Worm (Caenorhabditis elegans) whole organism, L3 larva: ENCODE data around the gene fbxa-9.

Source experiments
- R02D3.7 ChIP-seq: fragments of 150-350 bp; optimal IDR thresholded peaks from 2 replicates; lab custom pipeline; 2014; ENCODE audit warnings: missing biosample characterization, missing genetic modification characterization
- ZK546.5 ChIP-seq: sonication (generic microtip); optimal IDR thresholded peaks from 2 replicates; lab custom pipeline; 2017; ENCODE audit warnings: missing biosample characterization, missing genetic modification characterization
- ceh-16 ChIP-seq: sonication (generic microtip); optimal IDR thresholded peaks from 2 replicates; lab custom pipeline; 2017; ENCODE audit warnings: missing biosample characterization, missing genetic modification characterization
- ceh-28 ChIP-seq: fragments of 150-350 bp; optimal IDR thresholded peaks from 2 replicates; lab custom pipeline; 2014; ENCODE audit warnings: missing biosample characterization, missing genetic modification reagents, missing genetic modification characterization
- ceh-82 ChIP-seq: fragments of 150-350 bp; optimal IDR thresholded peaks from 2 replicates; lab custom pipeline; 2014; ENCODE audit warnings: missing biosample characterization, missing genetic modification characterization
- daf-12 ChIP-seq: fragments of 150-350 bp; optimal IDR thresholded peaks from 2 replicates; lab custom pipeline; 2014; ENCODE audit warnings: missing biosample characterization, missing genetic modification reagents, missing genetic modification characterization
- egl-27 ChIP-seq: sonication (generic microtip); optimal IDR thresholded peaks from 4 replicates; lab custom pipeline; 2017; ENCODE audit warnings: missing biosample characterization, missing genetic modification reagents, missing genetic modification characterization
- egl-5 ChIP-seq: fragments of 150-350 bp; optimal IDR thresholded peaks from 2 replicates; lab custom pipeline; 2017; ENCODE audit warnings: missing biosample characterization, missing genetic modification reagents, missing genetic modification characterization, inconsistent platforms
- elt-2 ChIP-seq: sonication (generic microtip); optimal IDR thresholded peaks from 2 replicates; lab custom pipeline; 2016; ENCODE audit warnings: missing genetic modification reagents, mild to moderate bottlenecking, missing genetic modification characterization, missing compliant biosample characterization
- elt-3 ChIP-seq, 3 experiments: fragments of 150-350 bp in 1 of 3; sonication (generic microtip) in 2 of 3; optimal IDR thresholded peaks; 2 replicates in 2 of 3; 4 replicates in 1 of 3; lab custom pipeline; 2014 to 2017; ENCODE audit warnings: missing biosample characterization in 3 of 3, missing genetic modification characterization in 3 of 3
- eor-1 ChIP-seq, 2 experiments: fragments of 150-350 bp; optimal IDR thresholded peaks; 2 replicates each; lab custom pipeline; 2014 to 2018; ENCODE audit warnings: missing biosample characterization in 2 of 2, missing genetic modification characterization in 2 of 2
- fkh-10 ChIP-seq: sonication (generic microtip); optimal IDR thresholded peaks from 2 replicates; lab custom pipeline; 2017; ENCODE audit warnings: missing biosample characterization, missing genetic modification reagents, missing genetic modification characterization
- jun-1 ChIP-seq: fragments of 150-350 bp; optimal IDR thresholded peaks from 2 replicates; lab custom pipeline; 2014; ENCODE audit warnings: missing biosample characterization, missing genetic modification reagents, missing genetic modification characterization
- lin-15B ChIP-seq: fragments of 150-350 bp; optimal IDR thresholded peaks from 2 replicates; lab custom pipeline; 2014; ENCODE audit warnings: missing biosample characterization, missing genetic modification characterization
- lin-39 ChIP-seq: fragments of 150-350 bp; optimal IDR thresholded peaks from 2 replicates; lab custom pipeline; 2018; ENCODE audit warnings: missing biosample characterization, missing genetic modification reagents, missing genetic modification characterization
- mdl-1 ChIP-seq: fragments of 150-350 bp; optimal IDR thresholded peaks from 2 replicates; lab custom pipeline; 2014; ENCODE audit warnings: missing biosample characterization, missing genetic modification characterization
- mml-1 ChIP-seq: fragments of 150-350 bp; sonication (generic microtip); optimal IDR thresholded peaks from 3 replicates; lab custom pipeline; 2014; ENCODE audit warnings: missing biosample characterization, missing genetic modification characterization
- nhr-11 ChIP-seq: fragments of 150-350 bp; optimal IDR thresholded peaks from 2 replicates; lab custom pipeline; 2014; ENCODE audit warnings: missing biosample characterization, missing genetic modification characterization
- nhr-23 ChIP-seq: fragments of 150-350 bp; optimal IDR thresholded peaks from 2 replicates; lab custom pipeline; 2014; ENCODE audit warnings: missing biosample characterization, missing genetic modification reagents, missing genetic modification characterization
- nhr-25 ChIP-seq: sonication (generic microtip); optimal IDR thresholded peaks from 2 replicates; lab custom pipeline; 2017; ENCODE audit warnings: missing biosample characterization, missing genetic modification characterization
- nhr-28 ChIP-seq: fragments of 150-350 bp; optimal IDR thresholded peaks from 2 replicates; lab custom pipeline; 2014; ENCODE audit warnings: missing biosample characterization, missing genetic modification characterization
- nhr-43 ChIP-seq: sonication (generic microtip); optimal IDR thresholded peaks from 2 replicates; lab custom pipeline; 2016; ENCODE audit warnings: mild to moderate bottlenecking, missing genetic modification characterization, missing compliant biosample characterization; ENCODE audit not compliant: poor library complexity, severe bottlenecking
- nhr-67 ChIP-seq: fragments of 150-350 bp; optimal IDR thresholded peaks from 2 replicates; lab custom pipeline; 2014; ENCODE audit warnings: missing biosample characterization, missing genetic modification characterization
- nhr-76 ChIP-seq: fragments of 150-350 bp; sonication (generic microtip); optimal IDR thresholded peaks from 5 replicates; lab custom pipeline; 2014; ENCODE audit warnings: missing biosample characterization, missing genetic modification characterization
- nhr-77 ChIP-seq: fragments of 150-350 bp; optimal IDR thresholded peaks from 2 replicates; lab custom pipeline; 2014; ENCODE audit warnings: missing biosample characterization, missing genetic modification characterization
- pha-4 ChIP-seq: fragments of 150-350 bp; optimal IDR thresholded peaks from 2 replicates; lab custom pipeline; 2014; ENCODE audit warnings: missing biosample characterization, missing genetic modification reagents, missing genetic modification characterization
- pqm-1 ChIP-seq: fragments of 150-350 bp; optimal IDR thresholded peaks from 2 replicates; lab custom pipeline; 2017; ENCODE audit warnings: missing biosample characterization, missing genetic modification characterization, inconsistent platforms
- sea-2 ChIP-seq: fragments of 150-350 bp; sonication (generic microtip); optimal IDR thresholded peaks from 4 replicates; lab custom pipeline; 2014; ENCODE audit warnings: missing biosample characterization, missing genetic modification reagents, missing genetic modification characterization
- skn-1 ChIP-seq: fragments of 150-350 bp; optimal IDR thresholded peaks from 2 replicates; lab custom pipeline; 2014; ENCODE audit warnings: missing biosample characterization, missing genetic modification characterization
- tbx-2 ChIP-seq: sonication (generic microtip); optimal IDR thresholded peaks from 2 replicates; lab custom pipeline; 2016; ENCODE audit warnings: mild to moderate bottlenecking, missing genetic modification characterization, missing compliant biosample characterization
- unc-39 ChIP-seq: sonication (generic microtip); optimal IDR thresholded peaks from 4 replicates; lab custom pipeline; 2017; ENCODE audit warnings: missing biosample characterization, missing genetic modification characterization
- zag-1 ChIP-seq: fragments of 150-350 bp; optimal IDR thresholded peaks from 2 replicates; lab custom pipeline; 2014; ENCODE audit warnings: missing biosample characterization, missing genetic modification characterization
- ztf-11 ChIP-seq: fragments of 150-350 bp; optimal IDR thresholded peaks from 2 replicates; lab custom pipeline; 2014; ENCODE audit warnings: missing biosample characterization, missing genetic modification characterization
- ztf-4 ChIP-seq: fragments of 150-350 bp; optimal IDR thresholded peaks from 2 replicates; lab custom pipeline; 2014; ENCODE audit warnings: missing biosample characterization, missing genetic modification characterization

The fbxa-9 gene

DNA sequence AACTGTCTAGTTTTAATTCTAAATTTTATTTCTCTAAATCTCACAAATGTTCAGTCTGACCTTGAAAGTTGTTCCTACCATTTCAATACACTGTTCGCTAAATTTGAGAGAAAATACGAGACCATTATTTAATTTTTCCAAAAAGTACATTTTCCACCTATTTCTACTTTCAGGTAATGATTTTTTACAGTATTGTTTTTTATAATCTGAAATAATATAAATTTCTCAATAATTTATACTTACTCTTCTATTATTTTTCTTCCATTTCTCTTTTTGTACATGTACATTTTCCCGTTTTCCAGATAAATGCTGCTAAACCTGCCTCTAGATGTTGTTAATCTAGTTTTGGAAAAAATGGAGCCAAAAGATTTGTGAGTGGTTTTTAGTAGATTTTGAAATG is 39.0 kb upstream of the fbxa-9 start, which contains the start of gene fbxa-62:
TSS of gene fbxa-62 (plus strand) at position 301 of the 400 bp plus-strand sequence.
- TF ChIP-seq nhr-76 (tag; lab: Kevin White, UChicago) (no peak), nhr-67 (tag; lab: Kevin White, UChicago) (no peak), jun-1 (tag; lab: Kevin White, UChicago) (no peak), ceh-82 (tag; lab: Kevin White, UChicago) (no peak), daf-12 (tag; lab: Kevin White, UChicago) (no peak), nhr-25 (tag; lab: Kevin White, UChicago) (no peak), elt-2 (no peak), egl-5 (tag; lab: Kevin White, UChicago) (no peak), nhr-43 (tag; lab: Kevin White, UChicago) (no peak), ZK546.5 (tag; lab: Kevin White, UChicago) (no peak), sea-2 (no peak), nhr-23 (tag; lab: Kevin White, UChicago) (no peak), unc-39 (tag; lab: Kevin White, UChicago) (no peak), pha-4 (tag; lab: Kevin White, UChicago) (no peak), mml-1 (tag; lab: Kevin White, UChicago) (no peak), elt-3 (tag; optimal IDR thresholded peaks at IDR 0.05; lab: Kevin White, UChicago) (no peak)

DNA sequence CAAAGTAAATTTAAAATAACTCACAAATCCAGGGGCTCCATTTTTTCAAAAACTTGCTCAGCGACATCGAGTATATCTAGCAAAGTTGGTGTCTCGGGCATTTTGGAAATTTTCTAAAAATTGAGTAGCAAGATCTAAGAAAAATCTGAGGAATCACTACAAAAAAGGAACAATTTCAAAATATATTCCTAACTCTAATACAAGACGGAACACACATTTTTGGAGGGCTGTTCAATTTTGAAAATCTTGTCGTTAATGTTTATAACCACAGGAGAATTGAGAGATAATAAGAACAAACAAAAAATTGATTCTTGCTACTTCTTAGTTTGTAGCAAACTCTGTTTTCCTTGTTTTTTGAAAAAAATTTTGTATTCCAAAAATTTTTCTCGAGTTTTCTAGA is 34.1 kb upstream of the fbxa-9 start, which contains the start of gene fbxa-47:
TSS of gene fbxa-47 (minus strand) at position 101 of the 400 bp plus-strand sequence.
- no peak for TF ChIP-seq mdl-1
- TF ChIP-seq ztf-4 (tag; lab: Kevin White, UChicago) = no peak

- peak; percentile 61 for TF ChIP-seq pha-4 (tag; lab: Kevin White, UChicago)
- no peak for TF ChIP-seq nhr-28
These were observed 33.1 kb upstream of the fbxa-9 start for ce11 chrIII:2233399-2233798.

- TF ChIP-seq egl-27 (tag; lab: Kevin White, UChicago) (no peak), ztf-11 (tag; lab: Kevin White, UChicago) (no peak), nhr-67 (tag; lab: Kevin White, UChicago) (no peak), nhr-23 (tag; lab: Kevin White, UChicago) (no peak), pqm-1 (no peak)
These were observed 32.1 kb upstream of the fbxa-9 start, which contains the start of gene C39B5.2 for ce11 chrIII:2234192-2234934. TSS of gene C39B5.2 (plus strand) at chrIII:2234884.

DNA sequence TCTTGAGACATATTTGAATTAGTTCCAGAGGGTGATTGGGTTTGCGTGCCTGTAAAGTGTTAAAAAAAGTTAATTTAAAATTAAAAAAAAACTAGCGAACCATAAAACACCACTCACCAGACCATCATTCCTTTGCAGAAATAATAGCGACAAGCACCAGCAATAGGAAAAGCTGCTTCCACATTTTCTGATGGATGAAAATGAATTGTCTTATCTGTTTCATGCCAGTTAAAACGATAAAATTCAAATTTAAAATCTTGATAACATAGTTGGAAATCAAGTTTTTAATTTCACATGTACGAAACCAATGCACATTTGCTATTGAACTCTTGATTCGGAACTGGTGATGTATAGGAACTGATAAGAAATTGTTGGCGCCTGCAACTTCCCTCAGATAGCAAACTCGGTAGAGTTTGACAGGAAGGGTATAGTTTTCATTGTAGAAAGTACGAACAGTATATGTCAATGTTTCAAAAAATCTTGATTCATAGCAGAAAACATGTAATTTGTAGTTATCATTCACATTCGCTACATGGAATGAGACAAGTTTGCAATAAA is 26.8 kb upstream of the fbxa-9 start, which contains the start of gene C39B5.10:
TSS of gene C39B5.10 (minus strand) at position 51 of the 558 bp plus-strand sequence.
- peak; percentile 79 for TF ChIP-seq pqm-1
- peak; percentile 35 for TF ChIP-seq jun-1 (tag; lab: Kevin White, UChicago)
- TF ChIP-seq elt-2 = peak; percentile 93
- TF ChIP-seq ztf-11 (tag; lab: Kevin White, UChicago) = no peak
- no peak for TF ChIP-seq R02D3.7 (tag; lab: Kevin White, UChicago)

DNA sequence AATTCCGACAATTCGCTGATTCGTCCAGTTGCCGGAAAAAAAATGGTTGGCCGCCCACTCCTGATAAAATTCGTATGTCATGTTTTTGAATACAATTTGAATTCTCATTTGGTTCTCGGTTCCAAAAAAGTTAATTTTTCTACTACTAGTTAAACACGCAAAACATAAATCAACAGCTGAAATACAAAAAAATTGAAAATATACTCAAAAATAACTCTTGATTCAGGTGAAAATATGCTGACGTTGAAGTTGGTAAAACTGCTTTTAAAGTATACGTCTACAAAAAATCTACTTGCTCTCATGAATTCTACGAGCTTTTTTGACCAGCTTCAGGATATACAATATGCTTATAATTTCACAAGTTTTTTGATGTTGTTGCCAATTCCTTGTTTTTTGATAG is 26.0 kb upstream of the fbxa-9 start, which contains the start of gene srz-56:
TSS of gene srz-56 (plus strand) at position 301 of the 400 bp plus-strand sequence.
- no peak for TF ChIP-seq lin-15B (tag; lab: Kevin White, UChicago)
- no peak for TF ChIP-seq sea-2
- no peak for TF ChIP-seq daf-12 (tag; lab: Kevin White, UChicago)
- TF ChIP-seq nhr-11 (tag; lab: Kevin White, UChicago) = no peak
- no peak for TF ChIP-seq nhr-25 (tag; lab: Kevin White, UChicago)
- TF ChIP-seq pha-4 (tag; lab: Kevin White, UChicago) = no peak
- TF ChIP-seq jun-1 (tag; lab: Kevin White, UChicago) = no peak
- TF ChIP-seq skn-1 (tag; lab: Kevin White, UChicago) = no peak
- no peak for TF ChIP-seq ztf-4 (tag; lab: Kevin White, UChicago)
- TF ChIP-seq mdl-1 = no peak
- TF ChIP-seq tbx-2 (tag; lab: Kevin White, UChicago) = no peak
- no peak for TF ChIP-seq zag-1 (tag; lab: Kevin White, UChicago)
- TF ChIP-seq nhr-23 (tag; lab: Kevin White, UChicago) = no peak
- TF ChIP-seq nhr-43 (tag; lab: Kevin White, UChicago) = no peak
- TF ChIP-seq fkh-10 (GFP tag; lab: Kevin White, UChicago) = no peak
- TF ChIP-seq nhr-77 (tag; lab: Kevin White, UChicago) = no peak
- TF ChIP-seq lin-39 = no peak
- TF ChIP-seq ceh-28 (tag; lab: Kevin White, UChicago) = no peak
- no peak for TF ChIP-seq ceh-16 (tag; lab: Kevin White, UChicago)
- no peak for TF ChIP-seq eor-1 (tag; optimal IDR thresholded peaks at IDR 0.05; lab: Kevin White, UChicago)
